Worm (Caenorhabditis elegans) whole organism, L4 larva: ENCODE results near the gene mlt-10.

Experiments used
- ama-1 ChIP-seq: fragments of 150-350 bp; optimal IDR thresholded peaks from 2 replicates; lab custom pipeline; 2014; ENCODE audit warnings: inconsistent platforms, mixed read lengths
- attf-4 ChIP-seq: sonication (generic microtip); optimal IDR thresholded peaks from 3 replicates; lab custom pipeline; 2017; ENCODE audit warnings: missing biosample characterization, missing genetic modification characterization
- fos-1 ChIP-seq: fragments of 150-350 bp; optimal IDR thresholded peaks from 2 replicates; lab custom pipeline; 2014; ENCODE audit warnings: missing biosample characterization, missing genetic modification characterization
- set-16 ChIP-seq: fragments of 200-800 bp; sonication (Bioruptor generic); IDR thresholded peaks from 2 replicates; pipeline ENCODE4 v1.3.6; 2022; ENCODE audit warnings: missing genetic modification reagents, missing genetic modification characterization, missing compliant biosample characterization
- snpc-4 ChIP-seq: fragments of 150-350 bp; optimal IDR thresholded peaks from 2 replicates; lab custom pipeline; 2014; ENCODE audit warnings: missing biosample characterization, missing genetic modification characterization

ce11 chrII:596702-597101 lies 50.2 kb downstream of the mlt-10 start:
- TF ChIP-seq set-16 (GFP tag; lab: Robert Waterston, UW) (no peak), snpc-4 (tag; lab: Kevin White, UChicago) (no peak), attf-4 (no peak), fos-1 (tag; lab: Kevin White, UChicago) (no peak), ama-1 (lab: Kevin White, UChicago) (no peak)
